Worm (Caenorhabditis elegans): ENCODE results near the gene F58F9.3.

The F58F9.3 gene

DNA sequence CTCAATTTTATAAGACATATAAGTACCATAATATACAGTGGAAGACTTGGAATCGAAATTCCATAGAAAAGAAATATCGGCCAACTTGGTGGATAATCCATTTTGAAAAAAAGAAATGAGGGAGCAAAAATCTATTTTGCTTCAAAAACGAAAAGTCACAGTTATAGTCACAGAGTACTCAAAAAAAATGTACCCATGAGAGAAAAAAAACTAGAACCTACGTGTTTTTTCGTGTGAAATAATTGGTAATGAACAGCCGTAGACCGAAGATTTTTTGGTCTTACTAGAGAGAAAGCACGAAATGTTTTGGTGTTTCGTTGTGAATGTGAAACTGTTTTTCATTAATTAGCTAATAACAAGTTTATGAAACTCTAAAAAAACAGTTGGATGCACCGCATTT is 36.3 kb downstream of the F58F9.3 start, which contains the start of gene srv-30:
TSS of gene srv-30 (minus strand) at position 101 of the 400 bp plus-strand sequence.
- TF ChIP-seq nhr-237 (tag; optimal IDR thresholded peaks at IDR 0.05) (no peak), ceh-16 (tag; optimal IDR thresholded peaks at IDR 0.05) (no peak), lin-39 (tag; optimal IDR thresholded peaks at IDR 0.05) (no peak), nhr-21 (tag; optimal IDR thresholded peaks at IDR 0.05) (no peak), lin-13 (GFP tag; optimal IDR thresholded peaks at IDR 0.05) (no peak), unc-55 (GFP tag; optimal IDR thresholded peaks at IDR 0.05) (no peak), lsy-2 (tag; optimal IDR thresholded peaks at IDR 0.05) (no peak), nhr-11 (tag; optimal IDR thresholded peaks at IDR 0.05) (no peak), fos-1 (tag; optimal IDR thresholded peaks at IDR 0.05) (no peak), sma-3 (GFP tag; optimal IDR thresholded peaks at IDR 0.05) (no peak)

DNA sequence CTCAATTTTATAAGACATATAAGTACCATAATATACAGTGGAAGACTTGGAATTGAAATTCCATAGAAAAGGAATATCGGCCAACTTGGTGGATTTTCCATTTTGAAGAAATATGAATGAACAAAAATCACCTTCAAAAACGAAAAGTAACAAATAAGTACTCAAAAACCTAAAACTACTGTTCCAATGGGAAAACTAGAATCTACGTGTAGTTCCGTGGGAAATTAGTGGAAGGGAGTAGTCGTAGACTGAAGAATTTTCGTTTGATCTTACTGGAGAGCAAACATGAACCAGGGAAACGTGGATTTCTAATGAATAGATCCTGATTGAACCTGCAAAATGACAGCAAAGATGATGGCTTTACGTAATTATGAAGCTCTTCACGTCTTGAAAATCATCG is 38.9 kb downstream of the F58F9.3 start, which contains the start of gene srv-31:
TSS of gene srv-31 (minus strand) at position 101 of the 400 bp plus-strand sequence.
- TF ChIP-seq blmp-1 (tag; optimal IDR thresholded peaks at IDR 0.05; ENCODE audit: insufficient read depth) (no peak), unc-55 (GFP tag; optimal IDR thresholded peaks at IDR 0.05) (no peak), ztf-11 (tag; optimal IDR thresholded peaks at IDR 0.05) (no peak), Y55F3AM.14 (GFP tag; optimal IDR thresholded peaks at IDR 0.05) (no peak), sma-9 (GFP tag; optimal IDR thresholded peaks at IDR 0.05) (no peak), sma-9 (tag; optimal IDR thresholded peaks at IDR 0.05) (no peak), alr-1 (tag; optimal IDR thresholded peaks at IDR 0.05) (no peak), skn-1 (tag; optimal IDR thresholded peaks at IDR 0.05) (no peak), ama-1 (optimal IDR thresholded peaks at IDR 0.05) (no peak), dmd-4 (tag; optimal IDR thresholded peaks at IDR 0.05) (no peak), ceh-82 (tag; optimal IDR thresholded peaks at IDR 0.05) (no peak), lin-13 (GFP tag; optimal IDR thresholded peaks at IDR 0.05) (no peak), R02D3.7 (tag; optimal IDR thresholded peaks at IDR 0.05) (no peak), nhr-11 (tag; optimal IDR thresholded peaks at IDR 0.05) (no peak), unc-39 (tag; optimal IDR thresholded peaks at IDR 0.05) (no peak)

DNA sequence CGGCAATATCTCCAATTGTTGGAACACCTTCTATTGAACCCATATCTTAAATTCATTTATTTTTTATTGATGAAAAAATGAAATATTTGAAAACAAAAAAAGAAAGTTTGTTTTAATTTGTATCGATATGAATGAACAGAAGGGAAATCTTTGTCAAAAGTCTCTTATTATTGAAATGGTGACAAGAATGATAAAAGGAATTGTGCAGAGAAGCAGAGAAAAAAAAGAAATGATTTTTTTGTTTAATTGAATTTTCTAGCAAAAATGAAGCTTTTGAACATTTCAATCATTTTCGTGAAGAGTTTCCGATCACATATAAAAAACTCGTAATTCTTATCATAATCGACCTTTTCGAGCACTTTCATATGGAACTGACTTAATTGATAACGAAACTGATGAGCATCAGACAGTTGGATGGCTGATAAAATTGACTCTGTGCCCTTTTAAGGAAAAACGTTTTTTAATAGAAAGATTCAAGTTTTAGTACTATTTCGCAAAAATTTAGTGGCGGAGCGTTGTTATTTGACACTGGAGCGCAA is 42.7 kb downstream of the F58F9.3 start, which contains the start of the genes aat-4 and T13A10.1:
TSS of gene aat-4 (minus strand) at position 51 of the 539 bp plus-strand sequence.
TSS of gene T13A10.1 (plus strand) at position 411 of the 539 bp plus-strand sequence.
- TF ChIP-seq lin-13 (GFP tag; optimal IDR thresholded peaks at IDR 0.05) (no peak), sem-4 (tag; optimal IDR thresholded peaks at IDR 0.05) (no peak), crh-2 (tag; optimal IDR thresholded peaks at IDR 0.05) (no peak), nhr-12 (tag; optimal IDR thresholded peaks at IDR 0.05) (no peak), fos-1 (tag; optimal IDR thresholded peaks at IDR 0.05) (peak; percentile 94), mab-5 (tag; optimal IDR thresholded peaks at IDR 0.05) (no peak), gmeb-1 (tag; optimal IDR thresholded peaks at IDR 0.05) (peak; percentile 24), ama-1 (optimal IDR thresholded peaks at IDR 0.05) (no peak)

DNA sequence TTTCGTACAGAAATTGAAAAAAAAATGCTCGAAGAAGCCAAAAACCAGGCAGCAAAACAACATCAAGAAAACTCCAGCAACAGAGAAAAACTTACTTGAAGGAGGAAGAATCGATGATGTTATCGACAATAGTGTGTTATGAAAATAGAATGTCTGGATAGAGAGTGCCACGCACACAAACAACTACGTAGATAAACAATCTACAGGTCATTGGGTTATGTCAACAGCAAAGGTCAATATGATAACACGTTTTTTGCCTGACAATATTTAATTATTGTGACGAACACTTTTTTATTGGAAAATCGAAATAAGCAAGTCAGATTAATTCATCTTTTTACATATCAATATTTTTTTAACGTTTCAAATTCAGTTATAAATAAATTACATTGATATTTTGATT is 46.4 kb downstream of the F58F9.3 start, which contains the start of gene sams-5:
TSS of gene sams-5 (minus strand) at position 131 of the 400 bp plus-strand sequence.
- TF ChIP-seq ama-1 (optimal IDR thresholded peaks at IDR 0.05) (no peak), C34F6.9 (tag; optimal IDR thresholded peaks at IDR 0.05) (no peak), lin-13 (GFP tag; optimal IDR thresholded peaks at IDR 0.05) (no peak), ceh-82 (tag; optimal IDR thresholded peaks at IDR 0.05) (no peak)

DNA sequence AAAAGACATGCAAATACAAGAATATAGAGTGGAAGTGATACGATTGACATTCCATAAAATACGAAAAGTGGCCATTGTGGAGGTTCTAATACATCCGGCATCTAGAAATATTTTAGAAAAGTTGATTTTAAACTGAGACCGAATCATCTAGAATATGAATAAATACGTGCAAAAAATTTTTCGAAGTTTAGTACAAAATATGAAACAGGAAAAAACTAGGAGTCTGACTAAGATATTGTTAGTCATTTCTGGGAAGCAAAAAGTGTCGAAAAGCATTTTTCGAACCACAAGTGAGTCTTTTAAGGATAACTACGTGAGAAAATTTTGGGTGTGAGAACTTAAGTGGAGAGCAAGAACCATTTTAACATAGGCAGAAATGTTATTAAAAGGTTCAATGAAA is 49.1 kb downstream of the F58F9.3 start, which contains the start of gene srv-32:
TSS of gene srv-32 (minus strand) at position 101 of the 400 bp plus-strand sequence.
- TF ChIP-seq unc-39 (tag; optimal IDR thresholded peaks at IDR 0.05) (no peak), unc-62 (GFP tag; optimal IDR thresholded peaks at IDR 0.05) (no peak), lsy-2 (tag; optimal IDR thresholded peaks at IDR 0.05) (no peak), alr-1 (tag; optimal IDR thresholded peaks at IDR 0.05) (no peak), nhr-129 (tag; optimal IDR thresholded peaks at IDR 0.05) (no peak), nhr-77 (tag; optimal IDR thresholded peaks at IDR 0.05) (no peak), lin-13 (GFP tag; optimal IDR thresholded peaks at IDR 0.05) (no peak), ZK546.5 (tag; optimal IDR thresholded peaks at IDR 0.05) (no peak)

DNA sequence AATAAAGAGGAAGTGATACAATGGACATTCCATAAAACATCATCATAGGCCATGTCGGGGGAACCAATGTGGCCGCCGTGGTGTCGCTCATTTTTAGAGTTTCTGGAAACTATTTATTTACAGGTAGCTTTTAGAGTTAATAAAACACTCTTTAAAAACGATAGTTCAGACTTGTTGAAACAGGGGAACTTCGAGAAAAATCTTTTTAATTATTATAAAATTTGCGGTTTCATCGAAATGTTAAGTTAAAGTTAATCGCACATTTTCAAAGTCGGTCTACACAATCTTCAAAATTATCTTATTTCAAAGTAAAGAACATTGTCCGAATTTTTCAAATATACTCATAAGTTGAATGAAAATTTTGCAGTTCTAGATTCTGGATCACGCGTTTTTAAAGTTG is 51.2 kb downstream of the F58F9.3 start, which contains the start of gene ops-1:
TSS of gene ops-1 (minus strand) at position 101 of the 400 bp plus-strand sequence.
- TF ChIP-seq ztf-1 (GFP tag; conservative IDR thresholded peaks at IDR 0.05): no peak
- no peak for TF ChIP-seq peb-1 (tag; optimal IDR thresholded peaks at IDR 0.05)

All from whole organism, L2 larva.